Worm (Caenorhabditis elegans) whole organism, L4 larva: Measurements from ENCODE around the gene F53A9.6.

Experiments
- Y105C5A.15 ChIP-seq: fragments of 200-800 bp; sonication (Bioruptor generic); IDR thresholded peaks from 2 replicates; pipeline ENCODE4 v1.3.6; 2022; ENCODE audit warnings: missing genetic modification characterization, missing compliant biosample characterization
- Y75B8A.6 ChIP-seq: fragments of 200-800 bp; sonication (Bioruptor generic); IDR thresholded peaks from 2 replicates; pipeline ENCODE4 v1.3.6; 2022; ENCODE audit warnings: missing genetic modification reagents, missing genetic modification characterization, missing compliant biosample characterization
- lin-15B ChIP-seq: fragments of 150-350 bp; sonication (generic microtip); optimal IDR thresholded peaks from 3 replicates; lab custom pipeline; 2014; ENCODE audit warnings: missing biosample characterization, missing genetic modification characterization
- lin-39 ChIP-seq: fragments of 150-350 bp; optimal IDR thresholded peaks from 2 replicates; lab custom pipeline; 2014; ENCODE audit warnings: missing biosample characterization, missing genetic modification reagents, missing genetic modification characterization
- mep-1 ChIP-seq: fragments of 150-350 bp; sonication (generic microtip); optimal IDR thresholded peaks from 3 replicates; lab custom pipeline; 2014; ENCODE audit warnings: missing biosample characterization, missing genetic modification characterization
- nhr-10 ChIP-seq: fragments of 150-350 bp; optimal IDR thresholded peaks from 2 replicates; lab custom pipeline; 2014; ENCODE audit warnings: missing biosample characterization, missing genetic modification characterization
- nhr-25 ChIP-seq: sonication (generic microtip); optimal IDR thresholded peaks from 2 replicates; lab custom pipeline; 2017; ENCODE audit warnings: missing genetic modification characterization, mild to moderate bottlenecking, missing compliant biosample characterization, antibody characterized with exemption, moderate library complexity, borderline replicate concordance; ENCODE audit not compliant: insufficient read depth
- snpc-4 ChIP-seq: fragments of 150-350 bp; optimal IDR thresholded peaks from 2 replicates; lab custom pipeline; 2014; ENCODE audit warnings: missing biosample characterization, missing genetic modification characterization
- spr-3 ChIP-seq: fragments of 200-800 bp; sonication (Bioruptor generic); optimal IDR thresholded peaks from 2 replicates; lab custom pipeline; 2018; ENCODE audit warnings: mild to moderate bottlenecking, missing genetic modification characterization, missing compliant biosample characterization
- unc-62 ChIP-seq, 3 experiments: fragments of 150-350 bp in 1 of 3; sonication (generic microtip); optimal IDR thresholded peaks in 2 of 3; peaks in 1 of 3; 1 replicate in 1 of 3; 2 replicates in 2 of 3; lab custom pipeline; 2014 to 2017; ENCODE audit warnings: missing biosample characterization in 3 of 3, missing genetic modification characterization in 3 of 3, missing genetic modification reagents in 3 of 3, missing genotype in 1 of 3

- TF ChIP-seq Y75B8A.6 (GFP tag; lab: Robert Waterston, UW) (no peak), nhr-10 (tag; lab: Kevin White, UChicago) (no peak), lin-15B (tag; lab: Kevin White, UChicago) (no peak), lin-39 (tag; lab: Kevin White, UChicago) (no peak), snpc-4 (tag; lab: Kevin White, UChicago) (no peak), nhr-25 (tag; lab: Kevin White, UChicago) (no peak), Y105C5A.15 (no peak), mep-1 (no peak), unc-62 (GFP tag; optimal IDR thresholded peaks at IDR 0.05 in 1 of 2; lab: Kevin White, UChicago) (no peak), unc-62 (tag; optimal IDR thresholded peaks at IDR 0.05; lab: Kevin White, UChicago) (no peak), spr-3 (GFP tag; lab: Kevin White, UChicago) (no peak)
Observed at ce11 chrX:8755987-8756386, 42.4 kb upstream of the F53A9.6 start.
